Worm (Caenorhabditis elegans) whole organism, L2 larva: ENCODE data around the gene thn-1.

Experiments
- aly-2 ChIP-seq: fragments of 150-350 bp; optimal IDR thresholded peaks from 2 replicates; lab custom pipeline; 2014; ENCODE audit warnings: missing biosample characterization, missing genetic modification characterization
- ama-1 ChIP-seq: fragments of 150-350 bp; optimal IDR thresholded peaks from 2 replicates; lab custom pipeline; 2018; ENCODE audit warnings: inconsistent platforms
- ceh-82 ChIP-seq: fragments of 150-350 bp; optimal IDR thresholded peaks from 2 replicates; lab custom pipeline; 2014; ENCODE audit warnings: missing biosample characterization, missing genetic modification characterization
- nhr-23 ChIP-seq: fragments of 150-350 bp; optimal IDR thresholded peaks from 2 replicates; lab custom pipeline; 2014; ENCODE audit warnings: missing biosample characterization, missing genetic modification reagents, missing genetic modification characterization
- nhr-6 ChIP-seq: fragments of 150-350 bp; optimal IDR thresholded peaks from 2 replicates; lab custom pipeline; 2014; ENCODE audit warnings: missing biosample characterization, missing genetic modification characterization
- skn-1 ChIP-seq: sonication (generic microtip); optimal IDR thresholded peaks from 2 replicates; lab custom pipeline; 2017; ENCODE audit warnings: missing biosample characterization, missing genetic modification characterization
- unc-55 ChIP-seq: fragments of 150-350 bp; sonication (generic microtip); optimal IDR thresholded peaks from 3 replicates; lab custom pipeline; 2014; ENCODE audit warnings: missing biosample characterization, missing genetic modification reagents, missing genetic modification characterization
- zag-1 ChIP-seq: fragments of 150-350 bp; optimal IDR thresholded peaks from 2 replicates; lab custom pipeline; 2014; ENCODE audit warnings: missing biosample characterization, missing genetic modification characterization
- ztf-11 ChIP-seq: sonication (generic microtip); optimal IDR thresholded peaks from 2 replicates; lab custom pipeline; 2017; ENCODE audit warnings: missing biosample characterization, missing genetic modification characterization
- ztf-4 ChIP-seq: fragments of 150-350 bp; optimal IDR thresholded peaks from 2 replicates; lab custom pipeline; 2014; ENCODE audit warnings: missing biosample characterization, missing genetic modification characterization

DNA sequence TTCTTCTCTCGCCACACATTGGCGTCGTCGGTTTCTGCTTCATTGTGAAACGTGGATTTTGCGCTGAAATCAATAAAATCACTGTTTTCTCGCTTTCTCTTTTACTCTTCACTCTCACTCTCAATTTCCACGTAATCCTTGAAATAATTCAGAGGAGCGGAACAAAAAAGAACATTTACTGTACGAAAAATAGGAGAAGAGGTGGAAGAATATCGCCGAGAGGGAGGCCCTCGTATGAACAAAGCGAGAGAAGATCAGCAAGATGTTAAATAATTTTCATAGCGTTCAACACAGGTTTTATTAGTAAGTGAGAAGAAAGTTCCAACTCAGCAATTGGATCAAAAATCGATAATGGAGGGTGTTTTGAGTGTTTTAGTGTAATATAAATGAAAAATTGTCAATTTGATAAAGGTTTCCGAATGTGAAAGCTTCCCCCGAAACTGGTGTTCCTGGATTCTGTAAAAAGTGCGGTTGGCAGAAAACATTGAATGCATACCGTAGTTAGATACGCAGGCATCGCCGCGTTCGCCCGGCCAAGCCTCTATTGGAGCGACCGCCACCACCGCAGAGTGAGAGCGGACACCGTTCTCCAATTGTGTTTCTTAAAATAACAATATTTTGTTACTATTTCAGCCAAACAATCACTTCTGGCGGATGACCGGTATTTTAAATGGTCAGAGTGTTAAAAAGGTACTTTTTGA, 18.3 kb upstream of the thn-1 start, which contains the start of the genes ccr-4 and ZC518.8:
- TF ChIP-seq ztf-4 (tag; lab: Kevin White, UChicago) (no peak), nhr-6 (no peak), unc-55 (no peak), ama-1 (lab: Kevin White, UChicago) (no peak), aly-2 (no peak), skn-1 (no peak), zag-1 (tag; lab: Kevin White, UChicago) (no peak), ceh-82 (no peak), ztf-11 (tag; lab: Kevin White, UChicago) (no peak), nhr-23 (tag; lab: Kevin White, UChicago) (no peak)
